Worm (Caenorhabditis elegans): ENCODE measurements around the gene clk-1.

DNA sequence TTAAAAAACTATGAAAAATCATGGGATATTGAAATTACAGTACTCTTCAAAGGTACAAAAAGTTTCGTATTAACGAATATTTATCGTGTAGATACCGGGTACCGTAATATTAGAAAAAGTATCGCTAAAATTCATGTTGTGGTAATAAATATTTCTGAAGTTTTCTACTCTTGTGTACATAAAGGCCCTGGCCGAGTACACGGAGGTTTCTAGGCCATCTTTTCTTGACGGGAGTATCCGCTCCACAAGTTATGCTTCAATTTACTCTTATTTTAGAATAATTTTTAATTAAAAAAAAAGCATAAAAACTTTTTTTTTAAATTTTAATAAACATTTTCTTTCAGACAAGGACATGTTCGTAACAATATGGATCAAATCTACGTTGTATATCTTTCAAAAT is 44.6 kb upstream of the clk-1 start:
- TF ChIP-seq nhr-77 (tag; optimal IDR thresholded peaks at IDR 0.05), result no peak
- no peak for TF ChIP-seq tbx-2 (tag; optimal IDR thresholded peaks at IDR 0.05)
- no peak for TF ChIP-seq nhr-28 (tag; optimal IDR thresholded peaks at IDR 0.05)
- no peak for TF ChIP-seq fos-1 (tag; optimal IDR thresholded peaks at IDR 0.05)

Measured in whole organism, L3 larva.